Fruit fly (Drosophila melanogaster): ENCODE results near the gene sloth2.

The sloth2 gene

dm6 chrX:7011063-7011743, at the start of gene sloth2, which contains the start of the genes cm and sloth1 (continued):
- TF ChIP-seq CG3065 (GFP tag; optimal IDR thresholded peaks at IDR 0.05), result peak; percentile 66
- TF ChIP-seq CG18599 (GFP tag; optimal IDR thresholded peaks at IDR 0.05), result peak; percentile 82
- peak; percentile 79 for TF ChIP-seq Bgb (GFP tag; IDR thresholded peaks at IDR 0.05; ENCODE audit: partially characterized antibody)
- peak; percentile 24; the same call in 1 of the 2 replicates for TF ChIP-seq Dref (GFP tag; IDR thresholded peaks at IDR 0.05)
- TF ChIP-seq CG7745 (tag; optimal IDR thresholded peaks at IDR 0.05), result no peak
- TF ChIP-seq gsb-n (tag; optimal IDR thresholded peaks at IDR 0.05), result peak; percentile 93
- TF ChIP-seq gro (GFP tag; optimal IDR thresholded peaks at IDR 0.05), result peak; percentile 91
- peak; percentile 91 for TF ChIP-seq vvl (GFP tag; IDR thresholded peaks at IDR 0.05)
- peak; percentile 70 for TF ChIP-seq Lhr (GFP tag; optimal IDR thresholded peaks at IDR 0.05)
- TF ChIP-seq lmd (GFP tag; IDR thresholded peaks at IDR 0.05), result peak; percentile 88
- no peak for TF ChIP-seq ash1 (GFP tag; optimal IDR thresholded peaks at IDR 0.05)
- TF ChIP-seq gem (tag; optimal IDR thresholded peaks at IDR 0.05), result peak; percentile 93
- peak; percentile 93 for TF ChIP-seq Scr (GFP tag; IDR thresholded peaks at IDR 0.05; ENCODE audit: partially characterized antibody)
- peak; percentile 91 for TF ChIP-seq az2 (GFP tag; optimal IDR thresholded peaks at IDR 0.05)
- peak; percentile 50 for TF ChIP-seq CG17802 (tag; optimal IDR thresholded peaks at IDR 0.05)
- TF ChIP-seq repo (GFP tag; optimal IDR thresholded peaks at IDR 0.05), result peak; percentile 75
- no peak for TF ChIP-seq Ravus (GFP tag; IDR thresholded peaks at IDR 0.05)
- TF ChIP-seq HLHmδ (GFP tag; optimal IDR thresholded peaks at IDR 0.05), result no peak
- TF ChIP-seq Atf-2 (GFP tag; optimal IDR thresholded peaks at IDR 0.05), result peak; percentile 82
- peak; percentile 11 for TF ChIP-seq CG9797 (GFP tag; optimal IDR thresholded peaks at IDR 0.05)
- peak; percentile 71; the same call in 1 of the 3 replicates for TF ChIP-seq CG11695 (GFP tag; IDR thresholded peaks at IDR 0.05)
- peak; percentile 63; the same call in 1 of the 3 replicates for TF ChIP-seq hb (GFP tag; IDR thresholded peaks at IDR 0.05; ENCODE audit: partially characterized antibody)
- TF ChIP-seq dati (GFP tag; IDR thresholded peaks at IDR 0.05), result 0 out of 2 replicates have a peak, but pooled peaks have one; percentile 41
- TF ChIP-seq sr (GFP tag; IDR thresholded peaks at IDR 0.05), result no peak
- TF ChIP-seq Opbp (GFP tag; IDR thresholded peaks at IDR 0.05; ENCODE audit: partially characterized antibody), result peak; percentile 73; the same call in 2 of the 3 replicates
- peak; percentile 71 for TF ChIP-seq slp2 (GFP tag; optimal IDR thresholded peaks at IDR 0.05)
- peak; percentile 87 for TF ChIP-seq H2.0 (GFP tag; IDR thresholded peaks at IDR 0.05)
- TF ChIP-seq CG6175 (GFP tag; IDR thresholded peaks at IDR 0.05), result no peak; the same call in 2 of the 3 replicates
- TF ChIP-seq bowl (GFP tag; IDR thresholded peaks at IDR 0.05), result no peak
- peak; percentile 85 for TF ChIP-seq HLH3B (GFP tag; IDR thresholded peaks at IDR 0.05)
- peak; percentile 81 for TF ChIP-seq sqz (GFP tag; optimal IDR thresholded peaks at IDR 0.05)
- no peak for TF ChIP-seq ro (GFP tag; IDR thresholded peaks at IDR 0.05)
- TF ChIP-seq Atf6 (GFP tag; IDR thresholded peaks at IDR 0.05), result peak; percentile 72
- peak; percentile 76 for TF ChIP-seq Max (GFP tag; optimal IDR thresholded peaks at IDR 0.05)
- peak; percentile 65; the same call in 2 of the 3 replicates for TF ChIP-seq CG3726 (GFP tag; IDR thresholded peaks at IDR 0.05)
- peak; percentile 39 for TF ChIP-seq Adf1 (GFP tag; IDR thresholded peaks at IDR 0.05)
- TF ChIP-seq Dip2 (GFP tag; IDR thresholded peaks at IDR 0.05), result no peak
- no peak for TF ChIP-seq Dp (GFP tag; optimal IDR thresholded peaks at IDR 0.05)
- TF ChIP-seq CG8281 (tag; optimal IDR thresholded peaks at IDR 0.05), result peak; percentile 51
- peak; percentile 62 for TF ChIP-seq danr (GFP tag; IDR thresholded peaks at IDR 0.05)
- peak; percentile 37 for TF ChIP-seq psq (GFP tag; optimal IDR thresholded peaks at IDR 0.05)
- TF ChIP-seq CG11093 (GFP tag; IDR thresholded peaks at IDR 0.05), result peak; percentile 68; the same call in 2 of the 3 replicates
- TF ChIP-seq nerfin-1 (tag; optimal IDR thresholded peaks at IDR 0.05), result peak; percentile 78
- TF ChIP-seq org-1 (GFP tag; optimal IDR thresholded peaks at IDR 0.05), result peak; percentile 64
- TF ChIP-seq CG7928 (GFP tag; optimal IDR thresholded peaks at IDR 0.05), result peak; percentile 86
- peak; percentile 16; the same call in 1 of the 2 replicates for TF ChIP-seq Doc2 (GFP tag; IDR thresholded peaks at IDR 0.05)
- peak; percentile 62 for TF ChIP-seq HmgD (GFP tag; optimal IDR thresholded peaks at IDR 0.05)
- TF ChIP-seq Sox100B (GFP tag; optimal IDR thresholded peaks at IDR 0.05), result peak; percentile 58
- TF ChIP-seq CG14441 (GFP tag; IDR thresholded peaks at IDR 0.05), result peak; percentile 84
- no peak for TF ChIP-seq ac (GFP tag; optimal IDR thresholded peaks at IDR 0.05)
